Worm (Caenorhabditis elegans) whole organism, young adult: ENCODE results near the gene R05H5.7.

Experiments
- B0261.1 ChIP-seq: sonication (generic microtip); optimal IDR thresholded peaks from 2 replicates; lab custom pipeline; 2016; ENCODE audit warnings: mild to moderate bottlenecking, missing genetic modification characterization, moderate library complexity, missing compliant biosample characterization
- akir-1 ChIP-seq: fragments of 200-800 bp; sonication (Bioruptor generic); optimal IDR thresholded peaks from 2 replicates; lab custom pipeline; 2018; ENCODE audit warnings: mild to moderate bottlenecking, missing genetic modification characterization, moderate library complexity, missing compliant biosample characterization
- ama-1 ChIP-seq, 3 experiments: fragments of 150-350 bp in 1 of 3; sonication (generic microtip) in 2 of 3; optimal IDR thresholded peaks; 2 replicates each; lab custom pipeline; 2014 to 2018; ENCODE audit warnings: missing biosample characterization in 2 of 3, missing genetic modification characterization in 2 of 3, missing genetic modification reagents in 2 of 3
- chd-7 ChIP-seq: sonication (generic microtip); optimal IDR thresholded peaks from 2 replicates; lab custom pipeline; 2016; ENCODE audit warnings: mild to moderate bottlenecking, missing genetic modification characterization, moderate library complexity, missing compliant biosample characterization
- fkh-3 ChIP-seq: sonication (generic microtip); optimal IDR thresholded peaks from 2 replicates; lab custom pipeline; 2016; ENCODE audit warnings: mild to moderate bottlenecking, missing genetic modification characterization, missing compliant biosample characterization
- hmg-20 ChIP-seq: fragments of 200-800 bp; sonication (Bioruptor generic); IDR thresholded peaks from 2 replicates; pipeline ENCODE4 v1.3.6; 2022; ENCODE audit warnings: missing genetic modification reagents, missing genetic modification characterization, missing compliant biosample characterization
- mes-4 ChIP-seq: sonication (generic microtip); optimal IDR thresholded peaks from 2 replicates; lab custom pipeline; 2016; ENCODE audit warnings: missing genotype, missing genetic modification characterization, missing compliant biosample characterization
- nfyb-1 ChIP-seq: fragments of 200-800 bp; sonication (Bioruptor generic); IDR thresholded peaks from 2 replicates; pipeline ENCODE4 v1.3.6; 2022; ENCODE audit warnings: missing genetic modification reagents, missing genetic modification characterization, missing compliant biosample characterization
- nhr-179 ChIP-seq: sonication (generic microtip); optimal IDR thresholded peaks from 2 replicates; lab custom pipeline; 2016; ENCODE audit warnings: mild to moderate bottlenecking, missing genetic modification characterization, missing compliant biosample characterization
- sea-2 ChIP-seq: fragments of 200-800 bp; sonication (Bioruptor generic); IDR thresholded peaks from 2 replicates; pipeline ENCODE4 v1.3.6; 2022; ENCODE audit warnings: missing genetic modification characterization, missing compliant biosample characterization
- zim-3 ChIP-seq: sonication (generic microtip); optimal IDR thresholded peaks from 2 replicates; lab custom pipeline; 2017; ENCODE audit warnings: mild to moderate bottlenecking, missing genetic modification characterization, moderate library complexity, missing compliant biosample characterization

DNA sequence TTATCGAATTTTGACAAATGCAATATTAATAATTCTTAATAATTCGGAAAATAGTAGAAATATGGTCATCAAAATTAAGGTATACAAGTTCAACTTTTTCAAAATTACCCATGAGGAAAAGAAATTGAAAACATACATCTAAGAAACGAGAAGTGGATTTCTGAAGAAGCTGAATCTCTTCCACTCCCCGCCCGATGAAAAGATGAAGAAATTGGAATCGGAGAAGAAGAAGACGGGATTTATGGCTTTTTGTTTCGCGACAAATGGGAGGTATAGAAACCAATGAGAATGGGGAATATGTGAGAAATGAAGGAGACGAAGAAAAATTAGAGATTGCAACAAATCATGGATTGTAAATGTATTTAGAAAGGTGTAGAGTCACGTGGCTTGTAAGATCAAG lies 10.8 kb downstream of the R05H5.7 start:
- no peak for TF ChIP-seq chd-7 (tag; lab: Kevin White, UChicago)
- no peak for TF ChIP-seq mes-4
- no peak for TF ChIP-seq sea-2 (GFP tag; lab: Robert Waterston, UW)
- TF ChIP-seq zim-3 (tag; lab: Kevin White, UChicago), result no peak
- no peak for TF ChIP-seq hmg-20 (GFP tag; lab: Robert Waterston, UW)
- no peak for TF ChIP-seq ama-1 (optimal IDR thresholded peaks at IDR 0.05; lab: Kevin White, UChicago)
- no peak for TF ChIP-seq ama-1 (GFP tag; optimal IDR thresholded peaks at IDR 0.05; lab: Kevin White, UChicago)
- no peak for TF ChIP-seq fkh-3
- no peak for TF ChIP-seq nhr-179 (tag; lab: Kevin White, UChicago)
- no peak for TF ChIP-seq akir-1 (GFP tag; lab: Kevin White, UChicago)
- TF ChIP-seq B0261.1 (tag; lab: Kevin White, UChicago), result no peak
- TF ChIP-seq nfyb-1 (GFP tag; lab: Robert Waterston, UW), result no peak
